Worm (Caenorhabditis elegans) whole organism, L4 larva: ENCODE results near the gene Y53C12B.7.

Source experiments
- aly-2 ChIP-seq: sonication (generic microtip); optimal IDR thresholded peaks from 2 replicates; lab custom pipeline; 2018; ENCODE audit warnings: missing biosample characterization, missing genetic modification characterization
- ama-1 ChIP-seq: fragments of 150-350 bp; optimal IDR thresholded peaks from 2 replicates; lab custom pipeline; 2014; ENCODE audit warnings: inconsistent platforms, mixed read lengths
- ceh-20 ChIP-seq: fragments of 200-800 bp; sonication (Bioruptor generic); IDR thresholded peaks from 2 replicates; pipeline ENCODE4 v1.3.6; 2022; ENCODE audit warnings: missing genetic modification reagents, missing genetic modification characterization, missing compliant biosample characterization
- ceh-28 ChIP-seq: fragments of 150-350 bp; optimal IDR thresholded peaks from 2 replicates; lab custom pipeline; 2014; ENCODE audit warnings: missing biosample characterization, missing genetic modification reagents, missing genetic modification characterization
- ceh-62 ChIP-seq: sonication (generic microtip); optimal IDR thresholded peaks from 2 replicates; lab custom pipeline; 2017; ENCODE audit warnings: missing biosample characterization, missing genetic modification characterization
- ceh-82 ChIP-seq: sonication (generic microtip); optimal IDR thresholded peaks from 2 replicates; lab custom pipeline; 2017; ENCODE audit warnings: missing biosample characterization, missing genetic modification characterization
- fos-1 ChIP-seq: fragments of 150-350 bp; optimal IDR thresholded peaks from 2 replicates; lab custom pipeline; 2014; ENCODE audit warnings: missing biosample characterization, missing genetic modification characterization
- lsy-2 ChIP-seq, 2 experiments: fragments of 150-350 bp in 1 of 2; sonication (generic microtip) in 1 of 2; optimal IDR thresholded peaks; 2 replicates each; lab custom pipeline; 2014 to 2017; ENCODE audit warnings: missing biosample characterization in 2 of 2, missing genetic modification characterization in 2 of 2
- nhr-10 ChIP-seq: fragments of 150-350 bp; optimal IDR thresholded peaks from 2 replicates; lab custom pipeline; 2014; ENCODE audit warnings: missing biosample characterization, missing genetic modification characterization
- nhr-6 ChIP-seq: fragments of 150-350 bp; optimal IDR thresholded peaks from 2 replicates; lab custom pipeline; 2014; ENCODE audit warnings: missing biosample characterization, missing genetic modification characterization
- snpc-4 ChIP-seq: fragments of 150-350 bp; optimal IDR thresholded peaks from 2 replicates; lab custom pipeline; 2014; ENCODE audit warnings: missing biosample characterization, missing genetic modification characterization
- spr-1 ChIP-seq: sonication (generic microtip); optimal IDR thresholded peaks from 2 replicates; lab custom pipeline; 2016; ENCODE audit warnings: mild to moderate bottlenecking, missing genetic modification characterization, missing compliant biosample characterization
- ztf-11 ChIP-seq: fragments of 150-350 bp; optimal IDR thresholded peaks from 2 replicates; lab custom pipeline; 2014; ENCODE audit warnings: missing biosample characterization, missing genetic modification characterization

- TF ChIP-seq ceh-28 (no peak), ceh-62 (no peak), ztf-11 (no peak), nhr-6 (peak; percentile 18), fos-1 (tag; lab: Kevin White, UChicago) (no peak), aly-2 (tag; lab: Kevin White, UChicago) (no peak), lsy-2 (tag; optimal IDR thresholded peaks at IDR 0.05; lab: Kevin White, UChicago) (peak in 1 of 2 experiments; percentile 81), spr-1 (tag; lab: Kevin White, UChicago) (no peak), ceh-20 (GFP tag; lab: Robert Waterston, UW) (no peak), nhr-10 (tag; lab: Kevin White, UChicago) (no peak), ceh-82 (tag; lab: Kevin White, UChicago) (no peak), ama-1 (lab: Kevin White, UChicago) (no peak), snpc-4 (tag; lab: Kevin White, UChicago) (no peak)
Observed at ce11 chrII:9706207-9706606, 46.8 kb downstream of the Y53C12B.7 start, which contains the start of gene Y53C12A.3.
